Worm (Caenorhabditis elegans): ENCODE data around the gene twk-31.

- TF ChIP-seq ama-1 (optimal IDR thresholded peaks at IDR 0.05) (no peak), ceh-9 (tag; optimal IDR thresholded peaks at IDR 0.05) (no peak), nhr-76 (tag; optimal IDR thresholded peaks at IDR 0.05) (no peak), nhr-11 (tag; optimal IDR thresholded peaks at IDR 0.05) (no peak), elt-2 (tag; optimal IDR thresholded peaks at IDR 0.05) (no peak), elt-1 (tag; optimal IDR thresholded peaks at IDR 0.05) (no peak), ceh-16 (tag; optimal IDR thresholded peaks at IDR 0.05) (no peak), pha-4 (tag; optimal IDR thresholded peaks at IDR 0.05) (no peak), aly-2 (tag; optimal IDR thresholded peaks at IDR 0.05) (no peak), eor-1 (tag; optimal IDR thresholded peaks at IDR 0.05) (no peak), hmg-11 (tag; optimal IDR thresholded peaks at IDR 0.05) (no peak), ztf-11 (tag; optimal IDR thresholded peaks at IDR 0.05) (no peak), nhr-237 (tag; optimal IDR thresholded peaks at IDR 0.05) (no peak), lin-15B (tag; optimal IDR thresholded peaks at IDR 0.05) (no peak)
These were observed 46.1 kb downstream of the twk-31 start, which contains the start of gene plr-1 for ce11 chrIII:11456577-11456976.
